Worm (Caenorhabditis elegans): ENCODE data around the gene T20D4.7.

DNA sequence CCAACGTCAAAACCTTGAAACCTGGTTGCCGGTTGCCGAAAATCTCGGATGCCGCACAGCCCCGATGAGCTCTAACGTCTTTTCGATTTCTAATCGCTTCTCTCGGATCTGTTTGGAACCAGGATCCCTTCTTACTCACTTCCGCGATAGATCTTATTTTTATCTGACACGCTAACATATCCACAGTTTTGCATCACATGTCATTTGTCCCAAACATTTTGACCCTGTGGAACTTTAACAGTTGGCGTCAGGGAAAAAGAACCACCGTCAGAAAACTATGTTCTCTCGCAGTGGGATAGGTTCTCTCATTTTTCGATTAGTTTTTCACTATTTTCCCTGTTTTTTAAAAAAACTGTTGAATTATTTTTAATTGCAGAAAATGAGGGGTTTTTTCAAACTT, 10.4 kb upstream of the T20D4.7 start, which contains the start of gene T20D4.11:
- TF ChIP-seq tab-1 (GFP tag; IDR thresholded peaks at IDR 0.05), result no peak
- no peak for TF ChIP-seq flt-1 (GFP tag; IDR thresholded peaks at IDR 0.05)
- TF ChIP-seq cog-1 (tag; optimal IDR thresholded peaks at IDR 0.05), result no peak
- TF ChIP-seq T22C8.4 (GFP tag; IDR thresholded peaks at IDR 0.05), result no peak
- no peak for TF ChIP-seq ztf-29 (GFP tag; IDR thresholded peaks at IDR 0.05)
- no peak for TF ChIP-seq med-1 (GFP tag; optimal IDR thresholded peaks at IDR 0.05; ENCODE audit: insufficient read depth)

All from whole organism, midembryonic.